Fruit fly (Drosophila melanogaster) whole organism, embryonic: ENCODE results near the gene Ptp36E.

ENCODE experiments used
- Aef1 ChIP-seq: fragments of 200-800 bp; sonication (Bioruptor generic); IDR thresholded peaks from 3 replicates; pipeline ENCODE4 v1.3.6; 2022; ENCODE audit warnings: missing biosample characterization, missing genetic modification characterization
- BtbVII ChIP-seq: fragments of 200-800 bp; sonication (Bioruptor generic); optimal IDR thresholded peaks from 3 replicates; lab custom pipeline; 2017; ENCODE audit warnings: missing biosample characterization, mild to moderate bottlenecking, missing genetic modification characterization
- CG10431 ChIP-seq: fragments of 200-800 bp; sonication (Bioruptor generic); optimal IDR thresholded peaks from 3 replicates; lab custom pipeline; 2018; ENCODE audit warnings: missing biosample characterization, mild to moderate bottlenecking, missing genetic modification characterization
- CG10543 ChIP-seq: fragments of 200-800 bp; sonication (Bioruptor generic); optimal IDR thresholded peaks from 3 replicates; lab custom pipeline; 2017; ENCODE audit warnings: missing biosample characterization, mild to moderate bottlenecking, missing genetic modification characterization, moderate library complexity
- CG11456 ChIP-seq: fragments of 200-800 bp; sonication (Bioruptor generic); IDR thresholded peaks from 3 replicates; pipeline ENCODE4 v1.3.6; 2022; ENCODE audit warnings: missing biosample characterization, missing genetic modification characterization
- CG12236 ChIP-seq: fragments of 200-800 bp; sonication (Bioruptor generic); optimal IDR thresholded peaks from 2 replicates; lab custom pipeline; 2016; ENCODE audit warnings: missing biosample characterization, missing genetic modification characterization
- CG12744 ChIP-seq: fragments of 200-800 bp; sonication (Bioruptor generic); optimal IDR thresholded peaks from 2 replicates; lab custom pipeline; 2016; ENCODE audit warnings: missing biosample characterization, missing genetic modification characterization
- CG12769 ChIP-seq: fragments of 200-800 bp; sonication (Bioruptor generic); optimal IDR thresholded peaks from 2 replicates; lab custom pipeline; 2019; ENCODE audit warnings: missing biosample characterization, mild to moderate bottlenecking, missing genetic modification characterization, moderate library complexity
- CG13287 ChIP-seq: fragments of 200-800 bp; sonication (Bioruptor generic); IDR thresholded peaks from 2 replicates; pipeline ENCODE4 v1.3.6; 2022; ENCODE audit warnings: missing biosample characterization, missing genetic modification characterization; ENCODE audit not compliant: partially characterized antibody
- CG14014 ChIP-seq: fragments of 200-800 bp; sonication (Bioruptor generic); IDR thresholded peaks from 2 replicates; pipeline ENCODE4 v1.3.6; 2022; ENCODE audit warnings: missing biosample characterization, missing genetic modification characterization
- CG14667 ChIP-seq: fragments of 200-800 bp; sonication (Bioruptor generic); IDR thresholded peaks from 2 replicates; pipeline ENCODE4 v1.3.6; 2022; ENCODE audit warnings: missing biosample characterization, missing genetic modification characterization
- CG1832 ChIP-seq: fragments of 200-800 bp; sonication (Bioruptor generic); optimal IDR thresholded peaks from 2 replicates; lab custom pipeline; 2017; ENCODE audit warnings: missing biosample characterization, mild to moderate bottlenecking, missing genetic modification characterization, inconsistent platforms
- CG31365 ChIP-seq: fragments of 200-800 bp; sonication (Bioruptor generic); optimal IDR thresholded peaks from 2 replicates; lab custom pipeline; 2018; ENCODE audit warnings: missing biosample characterization, mild to moderate bottlenecking, missing genetic modification characterization
- CG4617 ChIP-seq: fragments of 200-800 bp; sonication (Bioruptor generic); optimal IDR thresholded peaks from 3 replicates; lab custom pipeline; 2016; ENCODE audit warnings: missing biosample characterization, missing genetic modification characterization, borderline replicate concordance
- CG5180 ChIP-seq: fragments of 200-800 bp; sonication (Bioruptor generic); optimal IDR thresholded peaks from 3 replicates; lab custom pipeline; 2017; ENCODE audit warnings: missing biosample characterization, missing genetic modification characterization, mild to moderate bottlenecking, moderate library complexity, missing genetic modification reagents
- CG7963 ChIP-seq: fragments of 200-800 bp; sonication (Bioruptor generic); IDR thresholded peaks from 3 replicates; pipeline ENCODE4 v1.3.6; 2022; ENCODE audit warnings: missing biosample characterization, missing genetic modification characterization; ENCODE audit not compliant: partially characterized antibody
- Dll ChIP-seq: fragments of 200-800 bp; sonication (Bioruptor generic); IDR thresholded peaks from 4 replicates; pipeline ENCODE4 v1.3.6; 2022; ENCODE audit warnings: missing biosample characterization, missing genetic modification characterization; ENCODE audit not compliant: partially characterized antibody
- E2f1 ChIP-seq: fragments of 200-800 bp; sonication (Bioruptor generic); IDR thresholded peaks from 2 replicates; pipeline ENCODE4 v1.3.6; 2022; ENCODE audit warnings: missing biosample characterization, missing genetic modification characterization
- Ets97D ChIP-seq: fragments of 200-800 bp; sonication (Bioruptor generic); optimal IDR thresholded peaks from 3 replicates; lab custom pipeline; 2016; ENCODE audit warnings: missing biosample characterization, missing genetic modification characterization
- Fer1 ChIP-seq: fragments of 200-800 bp; sonication (Bioruptor generic); optimal IDR thresholded peaks from 2 replicates; lab custom pipeline; 2017; ENCODE audit warnings: missing biosample characterization, mild to moderate bottlenecking, missing genetic modification characterization
- HLH4C ChIP-seq: fragments of 200-800 bp; sonication (Bioruptor generic); IDR thresholded peaks from 3 replicates; pipeline ENCODE4 v1.3.6; 2022; ENCODE audit warnings: missing biosample characterization, missing genetic modification characterization; ENCODE audit not compliant: partially characterized antibody
- Hr51 ChIP-seq, 2 experiments: fragments of 200-800 bp; sonication (Bioruptor generic); optimal IDR thresholded peaks; 2 replicates in 1 of 2; 3 replicates in 1 of 2; lab custom pipeline; 2016 to 2018; ENCODE audit warnings: missing biosample characterization in 2 of 2, missing genetic modification characterization in 2 of 2, mild to moderate bottlenecking in 1 of 2, moderate library complexity in 1 of 2
- NK7.1 ChIP-seq: fragments of 200-800 bp; sonication (Bioruptor generic); optimal IDR thresholded peaks from 3 replicates; lab custom pipeline; 2016; ENCODE audit warnings: missing biosample characterization, missing genetic modification characterization
- NfI ChIP-seq: fragments of 200-800 bp; sonication (Bioruptor generic); optimal IDR thresholded peaks from 3 replicates; lab custom pipeline; 2018; ENCODE audit warnings: missing biosample characterization, mild to moderate bottlenecking, missing genetic modification characterization, moderate library complexity
- Poxn ChIP-seq: fragments of 200-800 bp; sonication (Bioruptor generic); IDR thresholded peaks from 2 replicates; pipeline ENCODE4 v1.3.6; 2022; ENCODE audit warnings: missing biosample characterization, missing genetic modification characterization
- Ptx1 ChIP-seq: fragments of 200-800 bp; sonication (Bioruptor generic); IDR thresholded peaks from 2 replicates; pipeline ENCODE4 v1.3.6; 2022; ENCODE audit warnings: missing biosample characterization, missing genetic modification characterization
- Stat92E ChIP-seq, 3 experiments: fragments of >200 bp in 2 of 3; fragments of 200-800 bp in 1 of 3; sonication (Bioruptor generic) in 1 of 3; optimal IDR thresholded peaks; 2 replicates each; lab custom pipeline; 2017 to 2019; ENCODE audit warnings: missing biosample characterization in 3 of 3, missing genetic modification characterization in 3 of 3, mild to moderate bottlenecking in 1 of 3, moderate library complexity in 1 of 3
- ash1 ChIP-seq: fragments of 200-800 bp; sonication (Bioruptor generic); optimal IDR thresholded peaks from 2 replicates; lab custom pipeline; 2018; ENCODE audit warnings: missing biosample characterization, mild to moderate bottlenecking, missing genetic modification characterization
- ato ChIP-seq: fragments of 200-800 bp; sonication (Bioruptor generic); IDR thresholded peaks from 2 replicates; pipeline ENCODE4 v1.3.6; 2022; ENCODE audit warnings: missing biosample characterization, missing genetic modification characterization; ENCODE audit not compliant: partially characterized antibody
- btn ChIP-seq: fragments of 200-800 bp; sonication (Bioruptor generic); optimal IDR thresholded peaks from 2 replicates; lab custom pipeline; 2016; ENCODE audit warnings: missing biosample characterization, missing genetic modification characterization
- chm ChIP-seq: fragments of 200-800 bp; sonication (Bioruptor generic); IDR thresholded peaks from 2 replicates; pipeline ENCODE4 v1.3.6; 2022; ENCODE audit warnings: missing biosample characterization, missing genetic modification characterization
- danr ChIP-seq: fragments of 200-800 bp; sonication (Bioruptor generic); IDR thresholded peaks from 2 replicates; pipeline ENCODE4 v1.3.6; 2022; ENCODE audit warnings: missing biosample characterization, missing genetic modification characterization
- dati ChIP-seq: fragments of 200-800 bp; sonication (Bioruptor generic); IDR thresholded peaks from 2 replicates; pipeline ENCODE4 v1.3.6; 2022; ENCODE audit warnings: missing biosample characterization, missing genetic modification characterization
- jumu ChIP-seq: fragments of 200-800 bp; sonication (Bioruptor generic); optimal IDR thresholded peaks from 3 replicates; lab custom pipeline; 2016; ENCODE audit warnings: missing biosample characterization, missing genetic modification characterization
- kni ChIP-seq: fragments of 200-800 bp; sonication (Bioruptor generic); optimal IDR thresholded peaks from 3 replicates; lab custom pipeline; 2017; ENCODE audit warnings: mild to moderate bottlenecking, missing biosample characterization, missing genetic modification reagents, missing genetic modification characterization
- mld ChIP-seq: fragments of 200-800 bp; sonication (Bioruptor generic); IDR thresholded peaks from 3 replicates; pipeline ENCODE4 v1.3.6; 2022; ENCODE audit warnings: missing biosample characterization, missing genetic modification characterization; ENCODE audit not compliant: partially characterized antibody
- nmo ChIP-seq: fragments of 200-800 bp; sonication (Bioruptor generic); optimal IDR thresholded peaks from 2 replicates; lab custom pipeline; 2018; ENCODE audit warnings: missing biosample characterization, mild to moderate bottlenecking, missing genetic modification characterization, moderate library complexity
- otp ChIP-seq: fragments of 200-800 bp; sonication (Bioruptor generic); IDR thresholded peaks from 3 replicates; pipeline ENCODE4, ENCODE4 v1.3.6; 2022; ENCODE audit warnings: missing biosample characterization, missing genetic modification characterization
- row ChIP-seq: fragments of 200-800 bp; sonication (Bioruptor generic); IDR thresholded peaks from 3 replicates; pipeline ENCODE4 v1.3.6; 2022; ENCODE audit warnings: missing biosample characterization, missing genetic modification characterization
- sc ChIP-seq, 3 experiments: fragments of >200 bp in 2 of 3; fragments of 200-800 bp in 1 of 3; sonication (Bioruptor generic) in 1 of 3; optimal IDR thresholded peaks; 2 replicates in 2 of 3; 3 replicates in 1 of 3; lab custom pipeline; 2017; ENCODE audit warnings: mild to moderate bottlenecking in 1 of 3, missing biosample characterization in 1 of 3, missing genetic modification characterization in 1 of 3, missing genetic modification reagents in 1 of 3
- slou ChIP-seq: fragments of 200-800 bp; sonication (Bioruptor generic); optimal IDR thresholded peaks from 3 replicates; lab custom pipeline; 2016; ENCODE audit warnings: missing biosample characterization, missing genetic modification characterization
- sqz ChIP-seq: fragments of 200-800 bp; sonication (Bioruptor generic); optimal IDR thresholded peaks from 3 replicates; lab custom pipeline; 2018; ENCODE audit warnings: missing biosample characterization, mild to moderate bottlenecking, missing genetic modification characterization
- tin ChIP-seq: fragments of 200-800 bp; sonication (Bioruptor generic); optimal IDR thresholded peaks from 3 replicates; lab custom pipeline; 2016; ENCODE audit warnings: missing biosample characterization, missing genetic modification characterization
- tio ChIP-seq: fragments of 200-800 bp; sonication (Bioruptor generic); optimal IDR thresholded peaks from 2 replicates; lab custom pipeline; 2017; ENCODE audit warnings: missing biosample characterization, missing genetic modification characterization, inconsistent platforms
- toy ChIP-seq: fragments of 200-800 bp; sonication (Bioruptor generic); IDR thresholded peaks from 2 replicates; pipeline ENCODE4 v1.3.6; 2022; ENCODE audit warnings: missing biosample characterization, missing genetic modification characterization
- vvl ChIP-seq: fragments of 200-800 bp; sonication (Bioruptor generic); IDR thresholded peaks from 2 replicates; pipeline ENCODE4 v1.3.6; 2022; ENCODE audit warnings: missing biosample characterization, missing genetic modification characterization
- wor ChIP-seq: fragments of 200-800 bp; sonication (Bioruptor generic); IDR thresholded peaks from 2 replicates; pipeline ENCODE4 v1.3.6; 2022; ENCODE audit warnings: missing biosample characterization, missing genetic modification characterization

Gene Ptp36E

DNA sequence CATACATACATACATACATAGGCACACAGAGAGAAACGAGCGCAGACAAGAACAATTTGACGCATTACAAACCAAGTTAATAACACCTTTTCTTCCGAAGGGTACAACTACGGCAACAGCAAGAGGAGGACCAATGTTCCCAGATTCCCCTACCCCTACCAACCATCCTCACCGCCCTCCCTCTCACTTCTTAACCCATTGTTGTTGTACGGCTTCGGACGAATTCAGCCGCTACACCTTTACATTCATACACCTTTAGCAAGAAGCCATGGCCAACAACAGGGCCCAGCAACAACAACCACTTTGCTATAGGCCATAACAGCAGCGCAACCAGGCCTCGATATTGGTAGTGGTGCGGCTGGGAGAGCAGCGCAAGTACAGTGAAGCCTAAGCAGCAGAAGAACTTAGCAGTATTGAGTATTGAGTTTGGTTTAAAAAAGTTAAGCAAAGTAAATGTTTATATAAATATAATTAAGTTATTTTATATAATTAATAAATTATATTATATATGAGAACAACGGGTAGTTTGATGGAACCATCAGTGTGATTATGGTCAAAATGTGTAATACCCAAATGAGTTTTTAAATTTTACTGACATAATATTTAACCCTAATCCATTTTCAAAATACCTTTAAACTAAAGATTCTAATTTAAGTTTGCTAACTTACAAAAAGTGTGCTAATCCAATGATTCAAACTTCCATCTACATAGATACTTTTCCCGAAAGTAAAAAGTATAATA lies 34.2 kb downstream of the Ptp36E start (continued):
- TF ChIP-seq tio (peak; percentile 36), Dll (GFP tag; lab: Robert Waterston, UW) (no peak), row (GFP tag; lab: Robert Waterston, UW) (peak; percentile 61; the same call in 2 of the 3 replicates), vvl (GFP tag; lab: Robert Waterston, UW) (peak; percentile 74), CG11456 (GFP tag; lab: Robert Waterston, UW) (peak; percentile 74), NK7.1 (GFP tag; lab: Kevin White, UChicago) (no peak), CG14014 (GFP tag; lab: Robert Waterston, UW) (0 out of 2 replicates have a peak, but pooled peaks have one; percentile 49), E2f1 (0 out of 2 replicates have a peak, but pooled peaks have one; percentile 53), toy (GFP tag; lab: Robert Waterston, UW) (no peak), NfI (peak; percentile 58), CG1832 (no peak), ato (GFP tag; lab: Robert Waterston, UW) (no peak), jumu (GFP tag; lab: Kevin White, UChicago) (peak; percentile 20), nmo (no peak), CG31365 (tag; lab: Kevin White, UChicago) (no peak), CG12744 (GFP tag; lab: Kevin White, UChicago) (no peak), ash1 (GFP tag; lab: Kevin White, UChicago) (peak; percentile 13), otp (GFP tag; lab: Robert Waterston, UW) (no peak; the same call in 2 of the 3 replicates), Fer1 (GFP tag; lab: Kevin White, UChicago) (no peak), CG4617 (GFP tag; lab: Kevin White, UChicago) (no peak), chm (GFP tag; lab: Robert Waterston, UW) (peak; percentile 57; the same call in 1 of the 2 replicates), kni (peak; percentile 60), CG7963 (no peak), danr (no peak), CG13287 (GFP tag; lab: Robert Waterston, UW) (no peak), Stat92E (GFP tag; optimal IDR thresholded peaks at IDR 0.05; lab: Kevin White, UChicago) (peak in 2 of 3 experiments; percentile 20 to 73), CG14667 (peak; percentile 33), sqz (GFP tag; lab: Kevin White, UChicago) (no peak), Ptx1 (GFP tag; lab: Robert Waterston, UW) (peak; percentile 46), CG12769 (tag; lab: Kevin White, UChicago) (peak; percentile 92), CG12236 (GFP tag; lab: Kevin White, UChicago) (no peak), CG10543 (peak; percentile 43), Hr51 (GFP tag; optimal IDR thresholded peaks at IDR 0.05; lab: Kevin White, UChicago) (no peak), CG5180 (GFP tag; lab: Kevin White, UChicago) (no peak), sc (optimal IDR thresholded peaks at IDR 0.05; lab: Kevin White, UChicago) (no peak), sc (GFP tag; optimal IDR thresholded peaks at IDR 0.05; lab: Kevin White, UChicago) (no peak), HLH4C (no peak), mld (GFP tag; lab: Robert Waterston, UW) (no peak), tin (GFP tag; lab: Kevin White, UChicago) (no peak), slou (GFP tag; lab: Kevin White, UChicago) (no peak), Poxn (GFP tag; lab: Robert Waterston, UW) (no peak), wor (GFP tag; lab: Robert Waterston, UW) (no peak), Ets97D (GFP tag; lab: Kevin White, UChicago) (no peak), btn (no peak), dati (GFP tag; lab: Robert Waterston, UW) (no peak), Aef1 (GFP tag; lab: Robert Waterston, UW) (peak; percentile 72), BtbVII (GFP tag; lab: Kevin White, UChicago) (no peak), CG10431 (GFP tag; lab: Kevin White, UChicago) (no peak)
